Fruit fly (Drosophila melanogaster) whole organism, pupa: ENCODE data around the gene Gr94a.

ENCODE experiments used
- CG12605 ChIP-seq: fragments of 200-800 bp; sonication (Bioruptor generic); IDR thresholded peaks from 2 replicates; pipeline ENCODE4 v1.3.6; 2022; ENCODE audit warnings: missing biosample characterization, missing genetic modification characterization
- CG14655 ChIP-seq: fragments of 200-800 bp; sonication (Bioruptor generic); optimal IDR thresholded peaks from 3 replicates; lab custom pipeline; 2017; ENCODE audit warnings: mild to moderate bottlenecking, missing biosample characterization, missing genetic modification reagents, missing genetic modification characterization
- CG15710 ChIP-seq: fragments of 200-800 bp; sonication (Bioruptor generic); optimal IDR thresholded peaks from 2 replicates; lab custom pipeline; 2018; ENCODE audit warnings: missing biosample characterization, mild to moderate bottlenecking, missing genetic modification characterization, moderate library complexity
- CG32121 ChIP-seq: fragments of 200-800 bp; sonication (Bioruptor generic); IDR thresholded peaks from 2 replicates; pipeline ENCODE4 v1.3.6; 2022; ENCODE audit warnings: missing biosample characterization, missing genetic modification characterization
- CG9948 ChIP-seq: fragments of 200-800 bp; sonication (Bioruptor generic); optimal IDR thresholded peaks from 2 replicates; lab custom pipeline; 2018; ENCODE audit warnings: missing biosample characterization, mild to moderate bottlenecking, missing genetic modification characterization, moderate library complexity
- D1 ChIP-seq: fragments of 200-800 bp; sonication (Bioruptor generic); optimal IDR thresholded peaks from 2 replicates; lab custom pipeline; 2018; ENCODE audit warnings: missing biosample characterization, mild to moderate bottlenecking, missing genetic modification characterization, moderate library complexity
- EcR ChIP-seq: fragments of 200-800 bp; sonication (Bioruptor generic); optimal IDR thresholded peaks from 3 replicates; lab custom pipeline; 2019; ENCODE audit warnings: missing biosample characterization, missing genetic modification characterization, mild to moderate bottlenecking, moderate library complexity, missing genetic modification reagents
- Pif1A ChIP-seq: fragments of 200-800 bp; sonication (Bioruptor generic); optimal IDR thresholded peaks from 3 replicates; lab custom pipeline; 2016; ENCODE audit warnings: missing biosample characterization, missing genetic modification characterization
- Pif1B ChIP-seq: fragments of 200-800 bp; sonication (Bioruptor generic); optimal IDR thresholded peaks from 3 replicates; lab custom pipeline; 2016; ENCODE audit warnings: missing biosample characterization, missing genetic modification characterization
- Snoo ChIP-seq: fragments of 200-800 bp; sonication (Bioruptor generic); optimal IDR thresholded peaks from 3 replicates; lab custom pipeline; 2017; ENCODE audit warnings: missing biosample characterization, mild to moderate bottlenecking, missing genetic modification characterization, inconsistent platforms
- fd96Ca ChIP-seq: fragments of 200-800 bp; sonication (Bioruptor generic); IDR thresholded peaks from 3 replicates; pipeline ENCODE4 v1.3.6; 2022; ENCODE audit warnings: missing biosample characterization, missing genetic modification characterization
- gl ChIP-seq: fragments of 200-800 bp; sonication (Bioruptor generic); optimal IDR thresholded peaks from 2 replicates; lab custom pipeline; 2018; ENCODE audit warnings: missing biosample characterization, mild to moderate bottlenecking, missing genetic modification characterization

dm6 chr3R:23057390-23057789, 5.9 kb downstream of the Gr94a start:
- TF ChIP-seq CG9948 (tag; lab: Kevin White, UChicago): no peak
- TF ChIP-seq gl (tag; lab: Kevin White, UChicago): no peak
- no peak for TF ChIP-seq D1 (tag; lab: Kevin White, UChicago)
- TF ChIP-seq EcR (GFP tag; lab: Kevin White, UChicago): no peak
- TF ChIP-seq Snoo (tag; lab: Kevin White, UChicago): no peak
- no peak for TF ChIP-seq Pif1B
- TF ChIP-seq CG12605: no peak
- TF ChIP-seq CG15710 (tag; lab: Kevin White, UChicago): no peak
- no peak for TF ChIP-seq Pif1A (GFP tag; lab: Kevin White, UChicago)
- TF ChIP-seq fd96Ca: no peak
- no peak for TF ChIP-seq CG32121 (GFP tag; lab: Robert Waterston, UW)
- TF ChIP-seq CG14655 (GFP tag; lab: Kevin White, UChicago): no peak
